Worm (Caenorhabditis elegans) whole organism, L1 larva: ENCODE data around the gene ZC477.4.

ENCODE experiments used
- C34B4.2 ChIP-seq: sonication (generic microtip); optimal IDR thresholded peaks from 2 replicates; lab custom pipeline; 2017; ENCODE audit warnings: mild to moderate bottlenecking, missing genetic modification characterization, missing compliant biosample characterization
- Y116A8C.19 ChIP-seq: sonication (generic microtip); optimal IDR thresholded peaks from 2 replicates; lab custom pipeline; 2016; ENCODE audit warnings: missing compliant biosample characterization, missing genetic modification characterization, borderline replicate concordance
- aly-2 ChIP-seq: fragments of 150-350 bp; optimal IDR thresholded peaks from 2 replicates; lab custom pipeline; 2014; ENCODE audit warnings: missing biosample characterization, missing genetic modification characterization
- ama-1 ChIP-seq: fragments of 150-350 bp; optimal IDR thresholded peaks from 2 replicates; lab custom pipeline; 2014
- ceh-63 ChIP-seq: fragments of 200-800 bp; sonication (Bioruptor generic); optimal IDR thresholded peaks from 2 replicates; lab custom pipeline; 2018; ENCODE audit warnings: mild to moderate bottlenecking, missing genetic modification characterization, missing compliant biosample characterization
- ceh-8 ChIP-seq: fragments of 200-800 bp; sonication (Bioruptor generic); optimal IDR thresholded peaks from 2 replicates; lab custom pipeline; 2018; ENCODE audit warnings: mild to moderate bottlenecking, missing genetic modification characterization, moderate library complexity, missing compliant biosample characterization
- ceh-82 ChIP-seq, 3 experiments: fragments of 150-350 bp in 1 of 3; sonication (generic microtip) in 2 of 3; optimal IDR thresholded peaks; 2 replicates each; lab custom pipeline; 2014 to 2017; ENCODE audit warnings: missing biosample characterization in 3 of 3, missing genetic modification characterization in 3 of 3
- ceh-90 ChIP-seq: sonication (generic microtip); optimal IDR thresholded peaks from 2 replicates; lab custom pipeline; 2016; ENCODE audit warnings: missing genetic modification characterization, missing compliant biosample characterization
- dpl-1 ChIP-seq, 3 experiments: fragments of 150-350 bp in 2 of 3; sonication (generic microtip) in 1 of 3; optimal IDR thresholded peaks; 2 replicates each; lab custom pipeline; 2014 to 2017; ENCODE audit warnings: missing biosample characterization in 3 of 3, missing genetic modification characterization in 3 of 3, missing genetic modification reagents in 3 of 3
- efl-1 ChIP-seq, 4 experiments: fragments of 150-350 bp; optimal IDR thresholded peaks in 3 of 4; peaks in 1 of 4; 1 replicate in 1 of 4; 2 replicates in 3 of 4; lab custom pipeline; 2014; ENCODE audit warnings: missing biosample characterization in 2 of 4, missing genetic modification characterization in 2 of 4, missing genetic modification reagents in 2 of 4
- ets-5 ChIP-seq: fragments of 200-800 bp; sonication (Bioruptor generic); IDR thresholded peaks from 2 replicates; pipeline ENCODE4 v1.3.6; 2022; ENCODE audit warnings: missing genetic modification characterization, missing compliant biosample characterization
- fkh-10 ChIP-seq: sonication (generic microtip); optimal IDR thresholded peaks from 2 replicates; lab custom pipeline; 2017; ENCODE audit warnings: missing biosample characterization, missing genetic modification reagents, missing genetic modification characterization
- fkh-4 ChIP-seq: sonication (generic microtip); optimal IDR thresholded peaks from 2 replicates; lab custom pipeline; 2016; ENCODE audit warnings: missing compliant biosample characterization, missing genetic modification characterization, borderline replicate concordance
- fkh-8 ChIP-seq: sonication (generic microtip); optimal IDR thresholded peaks from 2 replicates; lab custom pipeline; 2016; ENCODE audit warnings: mild to moderate bottlenecking, missing genetic modification characterization, missing compliant biosample characterization
- fos-1 ChIP-seq: fragments of 150-350 bp; optimal IDR thresholded peaks from 2 replicates; lab custom pipeline; 2014; ENCODE audit warnings: missing biosample characterization, missing genetic modification characterization
- hpl-2 ChIP-seq: fragments of 150-350 bp; optimal IDR thresholded peaks from 2 replicates; lab custom pipeline; 2014; ENCODE audit warnings: missing biosample characterization, missing genetic modification reagents, missing genetic modification characterization
- isw-1 ChIP-seq: fragments of 200-800 bp; sonication (Bioruptor generic); IDR thresholded peaks from 2 replicates; pipeline ENCODE4 v1.3.6; 2022; ENCODE audit warnings: missing genetic modification characterization, missing compliant biosample characterization
- lin-14 ChIP-seq: fragments of 200-800 bp; sonication (Bioruptor generic); optimal IDR thresholded peaks from 2 replicates; lab custom pipeline; 2018; ENCODE audit warnings: mild to moderate bottlenecking, missing genetic modification characterization, moderate library complexity, missing compliant biosample characterization
- lin-35 ChIP-seq, 2 experiments: fragments of 150-350 bp; optimal IDR thresholded peaks; 2 replicates each; lab custom pipeline; 2014; ENCODE audit warnings: missing biosample characterization in 2 of 2, missing genetic modification characterization in 2 of 2, missing genetic modification reagents in 2 of 2
- lsy-2 ChIP-seq, 2 experiments: fragments of 150-350 bp; optimal IDR thresholded peaks; 2 replicates each; lab custom pipeline; 2014; ENCODE audit warnings: missing biosample characterization in 2 of 2, missing genetic modification characterization in 2 of 2
- mdl-1 ChIP-seq, 2 experiments: fragments of 150-350 bp; optimal IDR thresholded peaks; 2 replicates each; lab custom pipeline; 2014 to 2017; ENCODE audit warnings: missing biosample characterization in 2 of 2, missing genetic modification characterization in 2 of 2, inconsistent platforms in 1 of 2
- nhr-12 ChIP-seq: sonication (generic microtip); optimal IDR thresholded peaks from 2 replicates; lab custom pipeline; 2017; ENCODE audit warnings: missing biosample characterization, missing genetic modification characterization
- nhr-19 ChIP-seq: fragments of 200-800 bp; sonication (Bioruptor generic); conservative IDR thresholded peaks from 2 replicates; pipeline ENCODE4 v1.3.6; 2022; ENCODE audit warnings: missing genetic modification characterization, missing compliant biosample characterization
- nhr-28 ChIP-seq: fragments of 150-350 bp; optimal IDR thresholded peaks from 2 replicates; lab custom pipeline; 2014; ENCODE audit warnings: missing biosample characterization, missing genetic modification characterization
- nhr-71 ChIP-seq: sonication (generic microtip); optimal IDR thresholded peaks from 2 replicates; lab custom pipeline; 2016; ENCODE audit warnings: mild to moderate bottlenecking, missing genetic modification characterization, moderate library complexity, missing compliant biosample characterization
- nhr-76 ChIP-seq: sonication (generic microtip); optimal IDR thresholded peaks from 2 replicates; lab custom pipeline; 2017; ENCODE audit warnings: missing biosample characterization, missing genetic modification characterization
- nhr-77 ChIP-seq: fragments of 150-350 bp; optimal IDR thresholded peaks from 2 replicates; lab custom pipeline; 2014; ENCODE audit warnings: missing biosample characterization, missing genetic modification characterization
- nhr-84 ChIP-seq: sonication (generic microtip); optimal IDR thresholded peaks from 2 replicates; lab custom pipeline; 2017; ENCODE audit warnings: missing biosample characterization, missing genetic modification characterization
- pax-3 ChIP-seq: fragments of 200-800 bp; sonication (Bioruptor generic); optimal IDR thresholded peaks from 2 replicates; lab custom pipeline; 2018; ENCODE audit warnings: mild to moderate bottlenecking, missing genetic modification characterization, moderate library complexity, missing compliant biosample characterization
- pqm-1 ChIP-seq: sonication (generic microtip); optimal IDR thresholded peaks from 3 replicates; lab custom pipeline; 2017; ENCODE audit warnings: missing biosample characterization, missing genetic modification characterization
- rnt-1 ChIP-seq: sonication (generic microtip); optimal IDR thresholded peaks from 2 replicates; lab custom pipeline; 2016; ENCODE audit warnings: mild to moderate bottlenecking, missing genetic modification characterization, moderate library complexity, missing compliant biosample characterization
- skn-1 ChIP-seq: fragments of 150-350 bp; optimal IDR thresholded peaks from 2 replicates; lab custom pipeline; 2014; ENCODE audit warnings: missing biosample characterization, missing genetic modification characterization
- snpc-4 ChIP-seq: fragments of 150-350 bp; optimal IDR thresholded peaks from 2 replicates; lab custom pipeline; 2014; ENCODE audit warnings: missing biosample characterization, missing genetic modification characterization
- snu-23 ChIP-seq: sonication (generic microtip); optimal IDR thresholded peaks from 2 replicates; lab custom pipeline; 2016; ENCODE audit warnings: missing genetic modification characterization, missing compliant biosample characterization
- sox-4 ChIP-seq: sonication (generic microtip); optimal IDR thresholded peaks from 2 replicates; lab custom pipeline; 2016; ENCODE audit warnings: missing genetic modification characterization, missing compliant biosample characterization
- sup-37 ChIP-seq: fragments of 200-800 bp; sonication (Bioruptor generic); optimal IDR thresholded peaks from 2 replicates; lab custom pipeline; 2018; ENCODE audit warnings: mild to moderate bottlenecking, missing genetic modification characterization, missing compliant biosample characterization
- swsn-7 ChIP-seq: sonication (generic microtip); optimal IDR thresholded peaks from 2 replicates; lab custom pipeline; 2016; ENCODE audit warnings: missing genetic modification characterization, missing compliant biosample characterization
- tbx-2 ChIP-seq: sonication (generic microtip); optimal IDR thresholded peaks from 2 replicates; lab custom pipeline; 2016; ENCODE audit warnings: missing genetic modification characterization, missing compliant biosample characterization
- tlp-1 ChIP-seq: fragments of 150-350 bp; optimal IDR thresholded peaks from 2 replicates; lab custom pipeline; 2014; ENCODE audit warnings: missing biosample characterization, missing genetic modification characterization
- unc-130 ChIP-seq: fragments of 150-350 bp; optimal IDR thresholded peaks from 2 replicates; lab custom pipeline; 2017; ENCODE audit warnings: missing biosample characterization, missing genetic modification characterization, inconsistent platforms
- unc-30 ChIP-seq: sonication (generic microtip); optimal IDR thresholded peaks from 2 replicates; lab custom pipeline; 2017; ENCODE audit warnings: missing biosample characterization, missing genetic modification characterization
- unc-62 ChIP-seq: fragments of 150-350 bp; optimal IDR thresholded peaks from 2 replicates; lab custom pipeline; 2014; ENCODE audit warnings: missing biosample characterization, missing genetic modification reagents, missing genetic modification characterization
- unc-86 ChIP-seq: sonication (generic microtip); optimal IDR thresholded peaks from 2 replicates; lab custom pipeline; 2016; ENCODE audit warnings: missing genetic modification characterization, missing compliant biosample characterization
- vab-15 ChIP-seq: sonication (generic microtip); optimal IDR thresholded peaks from 2 replicates; lab custom pipeline; 2017; ENCODE audit warnings: missing genotype, mild to moderate bottlenecking, missing genetic modification characterization, missing compliant biosample characterization
- xbp-1 ChIP-seq: sonication (generic microtip); optimal IDR thresholded peaks from 2 replicates; lab custom pipeline; 2016; ENCODE audit warnings: missing genetic modification characterization, missing compliant biosample characterization
- ztf-11 ChIP-seq, 2 experiments: sonication (generic microtip); optimal IDR thresholded peaks; 2 replicates each; lab custom pipeline; 2016 to 2017; ENCODE audit warnings: missing genetic modification characterization in 2 of 2, missing biosample characterization in 1 of 2, missing compliant biosample characterization in 1 of 2

ZC477.4 gene

ce11 chrIV:7111354-7111753 lies 12.8 kb upstream of the ZC477.4 start, which contains the start of the genes ZC477.7 and ssq-3:
Gene ZC477.7, minus strand, starts transcription at chrIV:7111454.
Gene ssq-3, plus strand, starts transcription at chrIV:7111604.
- no peak for TF ChIP-seq fkh-8 (tag; lab: Kevin White, UChicago)
- no peak for TF ChIP-seq unc-86 (tag; lab: Kevin White, UChicago)
- TF ChIP-seq ama-1 (lab: Kevin White, UChicago) = no peak
- TF ChIP-seq ceh-8 (GFP tag; lab: Kevin White, UChicago) = no peak
- no peak for TF ChIP-seq pax-3
- TF ChIP-seq nhr-76 (tag; lab: Kevin White, UChicago) = no peak
- TF ChIP-seq mdl-1 (tag; optimal IDR thresholded peaks at IDR 0.05; lab: Kevin White, UChicago) = no peak
- TF ChIP-seq tlp-1 (tag; lab: Kevin White, UChicago) = no peak
- no peak for TF ChIP-seq nhr-28 (tag; lab: Kevin White, UChicago)

ce11 chrIV:7107893-7108292 lies 9.3 kb upstream of the ZC477.4 start, which contains the start of gene ZC477.2:
Gene ZC477.2, plus strand, starts transcription at chrIV:7108193.
- TF ChIP-seq unc-30 (tag; lab: Kevin White, UChicago) (no peak), lin-14 (GFP tag; lab: Kevin White, UChicago) (no peak), efl-1 (optimal IDR thresholded peaks at IDR 0.05; lab: Kevin White, UChicago) (no peak), efl-1 (GFP tag; optimal IDR thresholded peaks at IDR 0.05 in 1 of 2; lab: Kevin White, UChicago) (no peak), tlp-1 (tag; lab: Kevin White, UChicago) (no peak)

ce11 chrIV:7103211-7103679 lies 4.7 kb upstream of the ZC477.4 start, which contains the start of the genes rde-8 and ZC477.3:
Gene rde-8, minus strand, starts transcription at chrIV:7103261.
Gene ZC477.3, plus strand, starts transcription at chrIV:7103492.
- TF ChIP-seq dpl-1 (GFP tag; optimal IDR thresholded peaks at IDR 0.05; lab: Kevin White, UChicago) (peak; percentile 63 to 83 (median 80)), swsn-7 (tag; lab: Kevin White, UChicago) (peak; percentile 85), Y116A8C.19 (tag; lab: Kevin White, UChicago) (no peak), C34B4.2 (tag; lab: Kevin White, UChicago) (no peak), vab-15 (tag; lab: Kevin White, UChicago) (no peak), lin-35 (GFP tag; optimal IDR thresholded peaks at IDR 0.05; lab: Kevin White, UChicago) (peak; percentile 79 to 86), ets-5 (GFP tag; lab: Robert Waterston, UW) (no peak), unc-30 (tag; lab: Kevin White, UChicago) (no peak), ama-1 (lab: Kevin White, UChicago) (peak; percentile 17), nhr-71 (tag; lab: Kevin White, UChicago) (peak; percentile 90), ceh-90 (no peak), pqm-1 (tag; lab: Kevin White, UChicago) (no peak), hpl-2 (GFP tag; lab: Kevin White, UChicago) (no peak), pax-3 (no peak), tlp-1 (tag; lab: Kevin White, UChicago) (no peak), snu-23 (GFP tag; lab: Kevin White, UChicago) (peak; percentile 90), sox-4 (tag; lab: Kevin White, UChicago) (peak; percentile 49), isw-1 (GFP tag; lab: Robert Waterston, UW) (peak; percentile 56), nhr-12 (no peak), nhr-84 (tag; lab: Kevin White, UChicago) (no peak), ceh-82 (tag; optimal IDR thresholded peaks at IDR 0.05; lab: Kevin White, UChicago) (peak; percentile 46 to 85 (median 55)), aly-2 (tag; lab: Kevin White, UChicago) (peak; percentile 57), nhr-28 (tag; lab: Kevin White, UChicago) (no peak), ztf-11 (tag; optimal IDR thresholded peaks at IDR 0.05; lab: Kevin White, UChicago) (peak in 1 of 2 experiments; percentile 19), mdl-1 (tag; optimal IDR thresholded peaks at IDR 0.05; lab: Kevin White, UChicago) (peak in 1 of 2 experiments; percentile 62), fos-1 (tag; lab: Kevin White, UChicago) (peak; percentile 9), skn-1 (tag; lab: Kevin White, UChicago) (peak; percentile 74), fkh-10 (no peak), xbp-1 (tag; lab: Kevin White, UChicago) (peak; percentile 82), lin-14 (GFP tag; lab: Kevin White, UChicago) (no peak), fkh-4 (peak; percentile 58), lsy-2 (tag; optimal IDR thresholded peaks at IDR 0.05; lab: Kevin White, UChicago) (peak; percentile 85 to 86), tbx-2 (tag; lab: Kevin White, UChicago) (peak; percentile 85), nhr-19 (GFP tag; lab: Robert Waterston, UW) (peak; percentile 78), unc-130 (tag; lab: Kevin White, UChicago) (peak; percentile 67), sup-37 (peak; percentile 53), snpc-4 (tag; lab: Kevin White, UChicago) (peak; percentile 80), unc-62 (no peak), rnt-1 (tag; lab: Kevin White, UChicago) (peak; percentile 89), ceh-8 (GFP tag; lab: Kevin White, UChicago) (no peak), nhr-77 (tag; lab: Kevin White, UChicago) (peak; percentile 5), ceh-63 (no peak)
